Fruit fly (Drosophila melanogaster): ENCODE data around the gene SNF4Agamma.

DNA sequence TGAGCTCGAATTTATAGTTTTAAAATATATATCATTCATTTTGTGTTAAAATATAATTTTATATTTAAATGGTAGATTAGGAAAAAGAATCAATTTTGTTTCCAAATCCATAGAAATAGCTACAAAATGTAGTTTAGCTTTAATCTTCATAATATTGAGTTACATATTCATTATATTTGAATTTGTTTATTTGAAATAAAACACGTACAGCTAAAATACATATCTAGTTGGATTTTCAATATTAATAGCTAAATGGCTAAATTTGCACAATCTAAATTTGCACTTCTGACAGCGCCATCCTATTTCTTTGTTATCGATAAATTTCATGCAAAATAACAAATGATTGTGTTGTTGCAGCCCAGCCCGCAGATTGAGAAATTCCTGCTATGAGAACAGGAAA, 6.6 kb upstream of the SNF4Agamma start, which contains the start of gene Usp8:
- TF ChIP-seq CG6854 (GFP tag; optimal IDR thresholded peaks at IDR 0.05) (no peak), CkIIα-i1 (GFP tag; IDR thresholded peaks at IDR 0.05) (no peak), Mad (GFP tag; optimal IDR thresholded peaks at IDR 0.05) (no peak), ara (GFP tag; IDR thresholded peaks at IDR 0.05) (no peak), mirr (GFP tag; optimal IDR thresholded peaks at IDR 0.05) (no peak), CG17568 (GFP tag; optimal IDR thresholded peaks at IDR 0.05) (no peak), exex (tag; optimal IDR thresholded peaks at IDR 0.05) (no peak), sens-2 (GFP tag; IDR thresholded peaks at IDR 0.05) (no peak), sr (GFP tag; IDR thresholded peaks at IDR 0.05) (no peak), unpg (GFP tag; optimal IDR thresholded peaks at IDR 0.05) (no peak), CG7786 (GFP tag; optimal IDR thresholded peaks at IDR 0.05) (no peak), maf-S (GFP tag; optimal IDR thresholded peaks at IDR 0.05) (no peak), Rfx (GFP tag; IDR thresholded peaks at IDR 0.05) (peak; percentile 33; the same call in 1 of the 2 replicates)
